Worm (Caenorhabditis elegans): ENCODE results near the gene C47G2.3.

Gene C47G2.3

ce11 chrII:11297217-11297738, 7.3 kb upstream of the C47G2.3 start, which contains the start of gene saps-1:
Gene saps-1, plus strand, starts transcription at chrII:11297688.
- peak; percentile 27 for TF ChIP-seq ztf-18 (tag; optimal IDR thresholded peaks at IDR 0.05)
- TF ChIP-seq nhr-120 (GFP tag; IDR thresholded peaks at IDR 0.05): no peak
- no peak for TF ChIP-seq fkh-3 (tag; optimal IDR thresholded peaks at IDR 0.05)
- TF ChIP-seq efl-1 (GFP tag; optimal IDR thresholded peaks at IDR 0.05): peak; percentile 87
- TF ChIP-seq B0019.2 (GFP tag; conservative IDR thresholded peaks at IDR 0.05): 0 out of 2 replicates have a peak, but pooled peaks have one; percentile 12
- TF ChIP-seq ceh-40 (GFP tag; IDR thresholded peaks at IDR 0.05): no peak
- TF ChIP-seq D2030.7 (GFP tag; IDR thresholded peaks at IDR 0.05): peak; percentile 80
- 0 out of 2 replicates have a peak, but pooled peaks have one; percentile 40 for TF ChIP-seq B0336.3 (GFP tag; IDR thresholded peaks at IDR 0.05)
- TF ChIP-seq attf-5 (GFP tag; optimal IDR thresholded peaks at IDR 0.05): peak; percentile 60
- peak; percentile 76 for TF ChIP-seq F33H1.4 (GFP tag; IDR thresholded peaks at IDR 0.05)
- no peak for TF ChIP-seq lag-1 (GFP tag; IDR thresholded peaks at IDR 0.05)
- no peak for TF ChIP-seq Y67H2A.10 (GFP tag; conservative IDR thresholded peaks at IDR 0.05)
- TF ChIP-seq ztf-26 (tag; optimal IDR thresholded peaks at IDR 0.05): no peak
- TF ChIP-seq tlf-1 (GFP tag; optimal IDR thresholded peaks at IDR 0.05): peak; percentile 22
- peak; percentile 77 for TF ChIP-seq dpl-1 (GFP tag; optimal IDR thresholded peaks at IDR 0.05)
- no peak; the same call in 1 of the 2 replicates for TF ChIP-seq ekl-4 (GFP tag; IDR thresholded peaks at IDR 0.05)
- TF ChIP-seq rcor-1 (GFP tag; IDR thresholded peaks at IDR 0.05): peak; percentile 53; the same call in 1 of the 2 replicates
- no peak for TF ChIP-seq rpc-1 (optimal IDR thresholded peaks at IDR 0.05)
- TF ChIP-seq rpc-1 (tag; optimal IDR thresholded peaks at IDR 0.05): no peak
- TF ChIP-seq lin-35 (GFP tag; optimal IDR thresholded peaks at IDR 0.05): peak in 1 of 3 experiments; percentile 21
- TF ChIP-seq F23B12.7 (tag; optimal IDR thresholded peaks at IDR 0.05; ENCODE audit: insufficient read depth): no peak
- TF ChIP-seq ztf-25 (GFP tag; IDR thresholded peaks at IDR 0.05): no peak
- no peak for TF ChIP-seq dpff-1 (tag; optimal IDR thresholded peaks at IDR 0.05)
- TF ChIP-seq aptf-3 (GFP tag; IDR thresholded peaks at IDR 0.05): no peak
- no peak for TF ChIP-seq chd-7 (tag; optimal IDR thresholded peaks at IDR 0.05)
- TF ChIP-seq nfyb-1 (GFP tag; IDR thresholded peaks at IDR 0.05): 0 out of 2 replicates have a peak, but pooled peaks have one; percentile 44
- TF ChIP-seq egl-44 (GFP tag; IDR thresholded peaks at IDR 0.05): no peak
- no peak for TF ChIP-seq nfya-2 (GFP tag; IDR thresholded peaks at IDR 0.05)
- TF ChIP-seq madf-8 (GFP tag; conservative IDR thresholded peaks at IDR 0.05): peak; percentile 95
- TF ChIP-seq nhr-179 (tag; optimal IDR thresholded peaks at IDR 0.05): no peak
- no peak for TF ChIP-seq atf-7 (tag; optimal IDR thresholded peaks at IDR 0.05)
- TF ChIP-seq ama-1 (optimal IDR thresholded peaks at IDR 0.05): no peak
- TF ChIP-seq ama-1 (GFP tag; optimal IDR thresholded peaks at IDR 0.05): no peak
- peak; percentile 92 for TF ChIP-seq xnd-1 (tag; optimal IDR thresholded peaks at IDR 0.05)
- no peak for TF ChIP-seq pha-4 (tag; optimal IDR thresholded peaks at IDR 0.05)
- TF ChIP-seq Y53F4B.3 (GFP tag; IDR thresholded peaks at IDR 0.05): no peak
- TF ChIP-seq let-607 (tag; optimal IDR thresholded peaks at IDR 0.05): no peak
- TF ChIP-seq gei-17 (GFP tag; optimal IDR thresholded peaks at IDR 0.05): no peak
- TF ChIP-seq snpc-4 (GFP tag; optimal IDR thresholded peaks at IDR 0.05): no peak
- peak in 2 of 4 experiments; percentile 12 to 44 for TF ChIP-seq snpc-4 (tag; optimal IDR thresholded peaks at IDR 0.05)
- TF ChIP-seq C06A6.2 (GFP tag; conservative IDR thresholded peaks at IDR 0.05): no peak
- TF ChIP-seq B0035.1 (tag; optimal IDR thresholded peaks at IDR 0.05): no peak
- no peak for TF ChIP-seq K12H6.12 (tag; optimal IDR thresholded peaks at IDR 0.05)
- TF ChIP-seq lsy-27 (tag; optimal IDR thresholded peaks at IDR 0.05; ENCODE audit: borderline replicate concordance, insufficient read depth): no peak
- TF ChIP-seq let-526 (GFP tag; IDR thresholded peaks at IDR 0.05): no peak
- TF ChIP-seq tbp1 (GFP tag; optimal IDR thresholded peaks at IDR 0.05): peak; percentile 56
- TF ChIP-seq akir-1 (GFP tag; optimal IDR thresholded peaks at IDR 0.05): no peak
- 0 out of 2 replicates have a peak, but pooled peaks have one; percentile 35 for TF ChIP-seq madf-3 (GFP tag; IDR thresholded peaks at IDR 0.05)
- TF ChIP-seq ceh-100 (GFP tag; IDR thresholded peaks at IDR 0.05): no peak

Data from whole organism, young adult.